Worm (Caenorhabditis elegans) whole organism, midembryonic: ENCODE data around the gene H40L08.1.

Experiments
- T22C8.4 ChIP-seq: fragments of 200-800 bp; sonication (Bioruptor generic); IDR thresholded peaks from 2 replicates; pipeline ENCODE4 v1.3.6; 2022; ENCODE audit warnings: missing genetic modification characterization, missing compliant biosample characterization
- cog-1 ChIP-seq: sonication (generic microtip); optimal IDR thresholded peaks from 2 replicates; lab custom pipeline; 2016; ENCODE audit warnings: missing genetic modification characterization, missing compliant biosample characterization
- klf-2 ChIP-seq: fragments of 200-800 bp; sonication (Bioruptor generic); conservative IDR thresholded peaks from 2 replicates; pipeline ENCODE4 v1.3.6; 2022; ENCODE audit warnings: missing genetic modification reagents, missing genetic modification characterization, missing compliant biosample characterization
- ref-1 ChIP-seq: fragments of 200-800 bp; sonication (Bioruptor generic); conservative IDR thresholded peaks from 2 replicates; pipeline ENCODE4 v1.3.6; 2022; ENCODE audit warnings: missing genetic modification reagents, missing genetic modification characterization, missing compliant biosample characterization
- ztf-23 ChIP-seq: fragments of 200-800 bp; sonication (Bioruptor generic); IDR thresholded peaks from 2 replicates; pipeline ENCODE4 v1.3.6; 2022; ENCODE audit warnings: missing genetic modification reagents, missing genetic modification characterization, missing compliant biosample characterization

DNA sequence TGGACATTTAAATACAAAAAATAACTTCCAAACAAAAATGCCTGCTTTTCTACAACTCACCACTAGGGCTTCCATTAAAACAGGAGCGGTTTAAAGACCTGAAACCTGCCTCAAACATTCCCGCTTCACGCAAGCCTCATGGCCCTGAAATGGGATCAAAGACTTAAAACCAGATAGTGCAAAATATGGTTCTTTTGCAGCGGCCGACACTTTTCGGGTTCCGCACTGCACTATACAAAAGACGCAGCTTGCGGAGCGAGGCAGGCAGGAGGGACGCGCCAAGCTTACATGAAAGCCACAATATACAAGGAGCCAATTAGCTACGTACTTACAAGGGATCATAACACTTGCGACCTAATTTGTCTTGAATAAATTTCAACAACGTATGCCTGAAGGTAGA, 10.4 kb downstream of the H40L08.1 start:
- no peak for TF ChIP-seq ztf-23 (GFP tag; lab: Robert Waterston, UW)
- TF ChIP-seq T22C8.4 (GFP tag; lab: Robert Waterston, UW), result no peak
- TF ChIP-seq cog-1, result no peak
- TF ChIP-seq klf-2 (GFP tag; lab: Robert Waterston, UW), result no peak
- TF ChIP-seq ref-1 (GFP tag; lab: Robert Waterston, UW), result no peak
